Worm (Caenorhabditis elegans) whole organism, young adult: ENCODE results near the gene blos-7.

Source experiments
- B0019.2 ChIP-seq: fragments of 200-800 bp; sonication (Bioruptor generic); conservative IDR thresholded peaks from 2 replicates; pipeline ENCODE4 v1.3.6; 2022; ENCODE audit warnings: missing genetic modification reagents, missing genetic modification characterization, missing compliant biosample characterization
- C06A6.2 ChIP-seq: fragments of 200-800 bp; sonication (Bioruptor generic); conservative IDR thresholded peaks from 2 replicates; pipeline ENCODE4 v1.3.6; 2022; ENCODE audit warnings: missing genetic modification characterization, missing compliant biosample characterization
- F22D6.2 ChIP-seq: sonication (generic microtip); optimal IDR thresholded peaks from 2 replicates; lab custom pipeline; 2016; ENCODE audit warnings: mild to moderate bottlenecking, missing genetic modification characterization, missing compliant biosample characterization
- F23B12.7 ChIP-seq: sonication (generic microtip); optimal IDR thresholded peaks from 2 replicates; lab custom pipeline; 2017; ENCODE audit warnings: missing genetic modification characterization, mild to moderate bottlenecking, missing compliant biosample characterization, antibody characterized with exemption, moderate library complexity; ENCODE audit not compliant: insufficient read depth
- F39B2.1 ChIP-seq: fragments of 200-800 bp; sonication (Bioruptor generic); IDR thresholded peaks from 2 replicates; pipeline ENCODE4 v1.3.6; 2022; ENCODE audit warnings: missing genetic modification reagents, missing genetic modification characterization, missing compliant biosample characterization
- F49E8.2 ChIP-seq: sonication (generic microtip); optimal IDR thresholded peaks from 3 replicates; lab custom pipeline; 2017; ENCODE audit warnings: missing genetic modification characterization, mild to moderate bottlenecking, missing compliant biosample characterization, antibody characterized with exemption, moderate library complexity; ENCODE audit not compliant: insufficient read depth
- F57C9.4 ChIP-seq: sonication (generic microtip); optimal IDR thresholded peaks from 2 replicates; lab custom pipeline; 2017; ENCODE audit warnings: mild to moderate bottlenecking, missing genetic modification characterization, missing compliant biosample characterization
- T07F8.4 ChIP-seq: sonication (generic microtip); optimal IDR thresholded peaks from 2 replicates; lab custom pipeline; 2016; ENCODE audit warnings: mild to moderate bottlenecking, missing genetic modification characterization, moderate library complexity, missing compliant biosample characterization
- Y53G8AR.9 ChIP-seq: fragments of 200-800 bp; sonication (Bioruptor generic); conservative IDR thresholded peaks from 2 replicates; pipeline ENCODE4 v1.3.6; 2022; ENCODE audit warnings: missing genetic modification reagents, missing genetic modification characterization, missing compliant biosample characterization
- Y79H2A.3 ChIP-seq: fragments of 200-800 bp; sonication (Bioruptor generic); conservative IDR thresholded peaks from 2 replicates; pipeline ENCODE4 v1.3.6; 2022; ENCODE audit warnings: missing genetic modification reagents, missing genetic modification characterization, missing compliant biosample characterization
- ZK185.1 ChIP-seq: sonication (generic microtip); optimal IDR thresholded peaks from 2 replicates; lab custom pipeline; 2016; ENCODE audit warnings: mild to moderate bottlenecking, missing genetic modification characterization, missing compliant biosample characterization; ENCODE audit not compliant: poor library complexity, severe bottlenecking
- aptf-3 ChIP-seq: fragments of 200-800 bp; sonication (Bioruptor generic); IDR thresholded peaks from 2 replicates; pipeline ENCODE4 v1.3.6; 2022; ENCODE audit warnings: missing genetic modification characterization, missing compliant biosample characterization
- ceh-40 ChIP-seq: fragments of 200-800 bp; sonication (Bioruptor generic); IDR thresholded peaks from 2 replicates; pipeline ENCODE4 v1.3.6; 2022; ENCODE audit warnings: missing genetic modification characterization, missing compliant biosample characterization
- ceh-79 ChIP-seq: sonication (generic microtip); optimal IDR thresholded peaks from 2 replicates; lab custom pipeline; 2017; ENCODE audit warnings: mild to moderate bottlenecking, missing genetic modification characterization, missing compliant biosample characterization
- ceh-91 ChIP-seq: fragments of 200-800 bp; sonication (Bioruptor generic); IDR thresholded peaks from 2 replicates; pipeline ENCODE4 v1.3.6; 2022; ENCODE audit warnings: missing genetic modification reagents, missing genetic modification characterization, missing compliant biosample characterization
- dox-1 ChIP-seq: fragments of 200-800 bp; sonication (Bioruptor generic); IDR thresholded peaks from 2 replicates; pipeline ENCODE4 v1.3.6; 2022; ENCODE audit warnings: missing genetic modification reagents, missing genetic modification characterization, missing compliant biosample characterization
- dpl-1 ChIP-seq: fragments of 150-350 bp; optimal IDR thresholded peaks from 2 replicates; lab custom pipeline; 2014; ENCODE audit warnings: missing biosample characterization, missing genetic modification reagents, missing genetic modification characterization
- efl-1 ChIP-seq: fragments of 150-350 bp; optimal IDR thresholded peaks from 2 replicates; lab custom pipeline; 2014; ENCODE audit warnings: missing biosample characterization, missing genetic modification reagents, missing genetic modification characterization
- egl-18 ChIP-seq: fragments of 200-800 bp; sonication (Bioruptor generic); IDR thresholded peaks from 2 replicates; pipeline ENCODE4 v1.3.6; 2022; ENCODE audit warnings: missing genetic modification reagents, missing genetic modification characterization, missing compliant biosample characterization
- egl-44 ChIP-seq: fragments of 200-800 bp; sonication (Bioruptor generic); IDR thresholded peaks from 2 replicates; pipeline ENCODE4 v1.3.6; 2022; ENCODE audit warnings: missing genetic modification reagents, missing genetic modification characterization, missing compliant biosample characterization
- ekl-4 ChIP-seq: fragments of 200-800 bp; sonication (Bioruptor generic); IDR thresholded peaks from 2 replicates; pipeline ENCODE4 v1.3.6; 2022; ENCODE audit warnings: missing genetic modification reagents, missing genetic modification characterization, missing compliant biosample characterization
- fkh-3 ChIP-seq: sonication (generic microtip); optimal IDR thresholded peaks from 2 replicates; lab custom pipeline; 2016; ENCODE audit warnings: mild to moderate bottlenecking, missing genetic modification characterization, missing compliant biosample characterization
- hlh-12 ChIP-seq: sonication (generic microtip); optimal IDR thresholded peaks from 2 replicates; lab custom pipeline; 2016; ENCODE audit warnings: missing genetic modification characterization, missing compliant biosample characterization
- hmg-1.2 ChIP-seq: fragments of 200-800 bp; sonication (Bioruptor generic); IDR thresholded peaks from 2 replicates; pipeline ENCODE4 v1.3.6; 2022; ENCODE audit warnings: missing genetic modification reagents, missing genetic modification characterization, missing compliant biosample characterization
- hsf-1 ChIP-seq: fragments of 200-800 bp; sonication (Bioruptor generic); IDR thresholded peaks from 2 replicates; pipeline ENCODE4 v1.3.6; 2022; ENCODE audit warnings: missing genetic modification reagents, missing genetic modification characterization, missing compliant biosample characterization
- lsy-27 ChIP-seq: sonication (generic microtip); optimal IDR thresholded peaks from 2 replicates; lab custom pipeline; 2017; ENCODE audit warnings: missing genetic modification characterization, mild to moderate bottlenecking, missing compliant biosample characterization, antibody characterized with exemption, missing genotype, borderline replicate concordance; ENCODE audit not compliant: insufficient read depth
- madf-3 ChIP-seq: fragments of 200-800 bp; sonication (Bioruptor generic); IDR thresholded peaks from 2 replicates; pipeline ENCODE4 v1.3.6; 2022; ENCODE audit warnings: missing genetic modification reagents, missing genetic modification characterization, missing compliant biosample characterization
- madf-6 ChIP-seq: fragments of 200-800 bp; sonication (Bioruptor generic); IDR thresholded peaks from 2 replicates; pipeline ENCODE4 v1.3.6; 2022; ENCODE audit warnings: missing genetic modification reagents, missing genetic modification characterization, missing compliant biosample characterization
- madf-8 ChIP-seq: fragments of 200-800 bp; sonication (Bioruptor generic); conservative IDR thresholded peaks from 2 replicates; pipeline ENCODE4 v1.3.6; 2022; ENCODE audit warnings: missing genetic modification reagents, missing genetic modification characterization, missing compliant biosample characterization
- mcd-1 ChIP-seq: fragments of 200-800 bp; sonication (Bioruptor generic); IDR thresholded peaks from 2 replicates; pipeline ENCODE4 v1.3.6; 2022; ENCODE audit warnings: missing genetic modification reagents, missing genetic modification characterization, missing compliant biosample characterization
- mel-28 ChIP-seq: sonication (generic microtip); optimal IDR thresholded peaks from 2 replicates; lab custom pipeline; 2016; ENCODE audit warnings: borderline replicate concordance, mild to moderate bottlenecking, missing genetic modification characterization, missing compliant biosample characterization
- nhr-120 ChIP-seq: fragments of 200-800 bp; sonication (Bioruptor generic); IDR thresholded peaks from 2 replicates; pipeline ENCODE4 v1.3.6; 2022; ENCODE audit warnings: missing genetic modification characterization, missing compliant biosample characterization
- nhr-90 ChIP-seq: sonication (generic microtip); optimal IDR thresholded peaks from 2 replicates; lab custom pipeline; 2016; ENCODE audit warnings: missing genotype, mild to moderate bottlenecking, missing genetic modification characterization, missing compliant biosample characterization
- repo-1 ChIP-seq: sonication (generic microtip); optimal IDR thresholded peaks from 2 replicates; lab custom pipeline; 2017; ENCODE audit warnings: mild to moderate bottlenecking, missing genetic modification characterization, missing compliant biosample characterization
- sea-2 ChIP-seq: fragments of 200-800 bp; sonication (Bioruptor generic); IDR thresholded peaks from 2 replicates; pipeline ENCODE4 v1.3.6; 2022; ENCODE audit warnings: missing genetic modification characterization, missing compliant biosample characterization
- snpc-1.3 ChIP-seq: sonication (generic microtip); optimal IDR thresholded peaks from 2 replicates; lab custom pipeline; 2017; ENCODE audit warnings: missing genetic modification characterization, mild to moderate bottlenecking, missing compliant biosample characterization, antibody characterized with exemption, moderate library complexity, missing genotype, missing genetic modification reagents; ENCODE audit not compliant: insufficient read depth
- snpc-3.4 ChIP-seq: sonication (generic microtip); optimal IDR thresholded peaks from 2 replicates; lab custom pipeline; 2017; ENCODE audit warnings: missing genetic modification characterization, mild to moderate bottlenecking, missing compliant biosample characterization, antibody characterized with exemption, moderate library complexity, missing genotype, missing genetic modification reagents
- tbx-9 ChIP-seq: sonication (generic microtip); optimal IDR thresholded peaks from 2 replicates; lab custom pipeline; 2016; ENCODE audit warnings: borderline replicate concordance, missing genetic modification characterization, inconsistent platforms, missing compliant biosample characterization
- unc-130 ChIP-seq: sonication (generic microtip); optimal IDR thresholded peaks from 2 replicates; lab custom pipeline; 2016; ENCODE audit warnings: missing genetic modification reagents, missing genetic modification characterization, missing compliant biosample characterization
- xnd-1 ChIP-seq: sonication (generic microtip); optimal IDR thresholded peaks from 2 replicates; lab custom pipeline; 2016; ENCODE audit warnings: missing genotype, missing genetic modification reagents, missing genetic modification characterization, missing compliant biosample characterization
- ztf-25 ChIP-seq: fragments of 200-800 bp; sonication (Bioruptor generic); IDR thresholded peaks from 2 replicates; pipeline ENCODE4 v1.3.6; 2022; ENCODE audit warnings: missing genetic modification reagents, missing genetic modification characterization, missing compliant biosample characterization
- ztf-26 ChIP-seq: sonication (generic microtip); optimal IDR thresholded peaks from 2 replicates; lab custom pipeline; 2017; ENCODE audit warnings: missing genetic modification characterization, missing compliant biosample characterization
- ztf-28 ChIP-seq: fragments of 200-800 bp; sonication (Bioruptor generic); IDR thresholded peaks from 2 replicates; pipeline ENCODE4 v1.3.6; 2022; ENCODE audit warnings: missing genetic modification reagents, missing genetic modification characterization, missing compliant biosample characterization

Gene blos-7

ce11 chrIV:3545060-3545459 lies 37.6 kb downstream of the blos-7 start:
- TF ChIP-seq nhr-90 (tag; lab: Kevin White, UChicago) = no peak

- TF ChIP-seq nhr-90 (tag; lab: Kevin White, UChicago) = no peak
- TF ChIP-seq egl-44 (GFP tag; lab: Robert Waterston, UW) = no peak
- no peak for TF ChIP-seq unc-130 (GFP tag; lab: Kevin White, UChicago)
- no peak for TF ChIP-seq ceh-79
- no peak for TF ChIP-seq fkh-3 (tag; lab: Kevin White, UChicago)
- TF ChIP-seq efl-1 (GFP tag; lab: Kevin White, UChicago) = no peak
- TF ChIP-seq sea-2 (GFP tag; lab: Robert Waterston, UW) = no peak
- TF ChIP-seq dox-1 = no peak
- TF ChIP-seq ekl-4 (GFP tag; lab: Robert Waterston, UW) = no peak
- TF ChIP-seq T07F8.4 (tag; lab: Kevin White, UChicago) = no peak
- TF ChIP-seq hlh-12 (tag; lab: Kevin White, UChicago) = no peak
- TF ChIP-seq, all 124 proteins: peak for 0
Observed at ce11 chrIV:3539872-3540271, 42.8 kb downstream of the blos-7 start, which contains the start of gene B0212.3. B0212.3 (plus strand) TSS chrIV:3540172.

ce11 chrIV:3539253-3539652 lies 43.5 kb downstream of the blos-7 start:
- TF ChIP-seq hmg-1.2 (peak; percentile 71; the same call in 1 of the 2 replicates), madf-8 (0 out of 2 replicates have a peak, but pooled peaks have one; percentile 28), madf-6 (GFP tag; lab: Robert Waterston, UW) (peak; percentile 68), ztf-25 (GFP tag; lab: Robert Waterston, UW) (no peak), F49E8.2 (tag; lab: Kevin White, UChicago) (no peak), efl-1 (GFP tag; lab: Kevin White, UChicago) (peak; percentile 45), F22D6.2 (tag; lab: Kevin White, UChicago) (no peak), egl-18 (GFP tag; lab: Robert Waterston, UW) (no peak), mcd-1 (peak; percentile 31; the same call in 1 of the 2 replicates)

- no peak for TF ChIP-seq F57C9.4 (tag; lab: Kevin White, UChicago)
- no peak for TF ChIP-seq tbx-9
- TF ChIP-seq Y53G8AR.9 (GFP tag; lab: Robert Waterston, UW) = no peak
- TF ChIP-seq ceh-91 (GFP tag; lab: Robert Waterston, UW) = no peak
- TF ChIP-seq F39B2.1 (GFP tag; lab: Robert Waterston, UW) = no peak
- peak; percentile 49; the same call in 1 of the 2 replicates for TF ChIP-seq hmg-1.2
- TF ChIP-seq, all 124 proteins: peak for 1
Observed at ce11 chrIV:3532989-3533388, 49.7 kb downstream of the blos-7 start.

ce11 chrIV:3532167-3532566 lies 50.5 kb downstream of the blos-7 start, which contains the start of gene M57.1:
M57.1 (plus strand) TSS chrIV:3532467.
- TF ChIP-seq repo-1 (no peak), nhr-120 (GFP tag; lab: Robert Waterston, UW) (no peak), madf-3 (GFP tag; lab: Robert Waterston, UW) (no peak), B0019.2 (no peak), ztf-28 (no peak), F23B12.7 (no peak), ztf-26 (tag; lab: Kevin White, UChicago) (no peak), ceh-40 (GFP tag; lab: Robert Waterston, UW) (no peak), snpc-1.3 (tag; lab: Kevin White, UChicago) (no peak), C06A6.2 (GFP tag; lab: Robert Waterston, UW) (no peak), lsy-27 (no peak), mel-28 (tag; lab: Kevin White, UChicago) (no peak), Y79H2A.3 (GFP tag; lab: Robert Waterston, UW) (no peak), dpl-1 (no peak), aptf-3 (GFP tag; lab: Robert Waterston, UW) (no peak), egl-18 (GFP tag; lab: Robert Waterston, UW) (no peak), hsf-1 (GFP tag; lab: Robert Waterston, UW) (no peak), snpc-3.4 (tag; lab: Kevin White, UChicago) (no peak), ZK185.1 (no peak), xnd-1 (no peak)
